Worm (Caenorhabditis elegans): ENCODE data around the gene C06A1.3.

C06A1.3 gene

DNA sequence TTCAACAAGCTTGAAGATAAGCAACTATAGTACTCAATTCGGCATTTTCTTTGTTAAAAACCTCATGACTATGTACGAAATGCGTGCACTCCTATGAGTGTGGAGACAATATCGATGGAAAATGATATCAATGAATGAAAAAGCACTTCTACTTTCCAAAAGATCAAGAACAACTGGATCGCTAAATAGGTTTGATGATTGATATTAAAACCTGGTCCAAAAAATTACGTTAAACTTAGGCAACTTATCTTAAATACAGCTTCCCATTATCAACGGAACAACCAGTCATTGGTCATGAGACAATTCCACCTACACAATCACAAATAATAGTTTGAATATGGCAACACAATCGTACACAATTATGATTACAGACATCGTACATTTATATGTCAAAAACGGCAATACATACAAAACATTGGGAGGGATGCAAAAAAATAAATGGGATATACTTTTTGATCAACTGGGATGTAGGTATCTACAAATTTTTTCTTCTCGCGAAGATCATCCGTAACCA lies 12.3 kb upstream of the C06A1.3 start:
- TF ChIP-seq pha-4 (tag; optimal IDR thresholded peaks at IDR 0.05) = no peak
- no peak for TF ChIP-seq fkh-10 (GFP tag; optimal IDR thresholded peaks at IDR 0.05)
- TF ChIP-seq syd-9 (tag; optimal IDR thresholded peaks at IDR 0.05) = no peak
- no peak for TF ChIP-seq madf-2 (tag; optimal IDR thresholded peaks at IDR 0.05)
- TF ChIP-seq ceh-24 (tag; optimal IDR thresholded peaks at IDR 0.05) = no peak
- no peak for TF ChIP-seq npax-4 (tag; optimal IDR thresholded peaks at IDR 0.05)
- TF ChIP-seq ceh-31 (tag; optimal IDR thresholded peaks at IDR 0.05) = no peak
- no peak for TF ChIP-seq pros-1 (tag; optimal IDR thresholded peaks at IDR 0.05)
- TF ChIP-seq Y22D7AL.16 (tag; optimal IDR thresholded peaks at IDR 0.05) = no peak

- TF ChIP-seq ttx-3 (tag; optimal IDR thresholded peaks at IDR 0.05) = peak; percentile 68
- TF ChIP-seq nfya-1 (tag; optimal IDR thresholded peaks at IDR 0.05) = peak; percentile 99
- peak; percentile 51 for TF ChIP-seq che-1 (tag; optimal IDR thresholded peaks at IDR 0.05)
- no peak for TF ChIP-seq ceh-9 (tag; optimal IDR thresholded peaks at IDR 0.05)
- TF ChIP-seq nhr-232 (tag; optimal IDR thresholded peaks at IDR 0.05) = no peak
- TF ChIP-seq pax-1 (tag; optimal IDR thresholded peaks at IDR 0.05) = peak; percentile 96
- TF ChIP-seq hlh-15 (tag; optimal IDR thresholded peaks at IDR 0.05) = peak; percentile 35
- TF ChIP-seq F13H6.1 (tag; optimal IDR thresholded peaks at IDR 0.05) = peak; percentile 85
- peak; percentile 93 for TF ChIP-seq pag-3 (tag; optimal IDR thresholded peaks at IDR 0.05; ENCODE audit: borderline replicate concordance)
- no peak for TF ChIP-seq ama-1 (optimal IDR thresholded peaks at IDR 0.05)
- peak; percentile 86 for TF ChIP-seq sox-2 (GFP tag; IDR thresholded peaks at IDR 0.05)
- peak; percentile 84 for TF ChIP-seq ceh-19 (GFP tag; optimal IDR thresholded peaks at IDR 0.05)
- peak; percentile 57 for TF ChIP-seq ceh-24 (tag; optimal IDR thresholded peaks at IDR 0.05)
- peak; percentile 77 for TF ChIP-seq gmeb-2 (tag; optimal IDR thresholded peaks at IDR 0.05)
- TF ChIP-seq zip-5 (tag; optimal IDR thresholded peaks at IDR 0.05) = peak; percentile 30
- TF ChIP-seq Y22D7AL.16 (tag; optimal IDR thresholded peaks at IDR 0.05) = peak; percentile 77
- TF ChIP-seq unc-86 (tag; optimal IDR thresholded peaks at IDR 0.05) = peak; percentile 97
- TF ChIP-seq hlh-8 (tag; optimal IDR thresholded peaks at IDR 0.05) = peak; percentile 87
- TF ChIP-seq pat-9 (tag; optimal IDR thresholded peaks at IDR 0.05) = peak; percentile 92
- TF ChIP-seq elt-2 (tag; optimal IDR thresholded peaks at IDR 0.05) = peak; percentile 96
- TF ChIP-seq T23F11.4 (GFP tag; optimal IDR thresholded peaks at IDR 0.05) = peak; percentile 85
- peak; percentile 79 for TF ChIP-seq sdc-2 (tag; optimal IDR thresholded peaks at IDR 0.05)
- TF ChIP-seq lim-6 (tag; optimal IDR thresholded peaks at IDR 0.05) = peak; percentile 89
- TF ChIP-seq fkh-10 (GFP tag; optimal IDR thresholded peaks at IDR 0.05) = peak; percentile 92
- peak; percentile 99 for TF ChIP-seq dve-1 (tag; optimal IDR thresholded peaks at IDR 0.05)
- peak; percentile 84 for TF ChIP-seq C08G9.2 (tag; optimal IDR thresholded peaks at IDR 0.05)
- TF ChIP-seq ceh-6 (GFP tag; optimal IDR thresholded peaks at IDR 0.05) = peak; percentile 68
- TF ChIP-seq pros-1 (tag; optimal IDR thresholded peaks at IDR 0.05) = peak; percentile 91
- no peak for TF ChIP-seq eyg-1 (tag; optimal IDR thresholded peaks at IDR 0.05)
- peak; percentile 91 for TF ChIP-seq ztf-16 (tag; optimal IDR thresholded peaks at IDR 0.05)
- no peak for TF ChIP-seq odd-2 (tag; optimal IDR thresholded peaks at IDR 0.05)
- peak; percentile 99 for TF ChIP-seq ref-2 (tag; optimal IDR thresholded peaks at IDR 0.05)
- TF ChIP-seq madf-2 (tag; optimal IDR thresholded peaks at IDR 0.05) = peak; percentile 81
- TF ChIP-seq C38D4.7 (GFP tag; optimal IDR thresholded peaks at IDR 0.05) = peak; percentile 46
- no peak for TF ChIP-seq elt-4 (tag; optimal IDR thresholded peaks at IDR 0.05)
- TF ChIP-seq ceh-18 (tag; optimal IDR thresholded peaks at IDR 0.05) = peak; percentile 100
- peak; percentile 35 for TF ChIP-seq hlh-6 (tag; optimal IDR thresholded peaks at IDR 0.05)
- peak; percentile 95 for TF ChIP-seq ceh-30 (tag; optimal IDR thresholded peaks at IDR 0.05)
- peak; percentile 72 for TF ChIP-seq fax-1 (tag; optimal IDR thresholded peaks at IDR 0.05)
- peak; percentile 89 for TF ChIP-seq hlh-30 (tag; optimal IDR thresholded peaks at IDR 0.05; ENCODE audit: insufficient read depth)
- peak; percentile 70 for TF ChIP-seq dmd-4 (tag; optimal IDR thresholded peaks at IDR 0.05; ENCODE audit: borderline replicate concordance)
- peak; percentile 24 for TF ChIP-seq hlh-13 (GFP tag; optimal IDR thresholded peaks at IDR 0.05)
- TF ChIP-seq ceh-31 (tag; optimal IDR thresholded peaks at IDR 0.05) = peak; percentile 98
- TF ChIP-seq ahr-1 (tag; optimal IDR thresholded peaks at IDR 0.05) = peak; percentile 61
- peak; percentile 77 for TF ChIP-seq pqm-1 (tag; optimal IDR thresholded peaks at IDR 0.05)
- peak; percentile 68; the same call in 1 of the 2 replicates for TF ChIP-seq ceh-45 (GFP tag; IDR thresholded peaks at IDR 0.05)
- TF ChIP-seq ceh-48 (tag; optimal IDR thresholded peaks at IDR 0.05) = peak; percentile 81
These were observed 8.7 kb upstream of the C06A1.3 start, which contains the start of gene cdc-48.1 for ce11 chrII:10563368-10563767. Gene cdc-48.1 (minus strand): TSS chrII:10563407.

All from whole organism, late embryonic.